Fruit fly (Drosophila melanogaster) whole organism, embryonic: Measurements from ENCODE around the gene anox.

Experiments used
- CG10565 ChIP-seq: fragments of 200-800 bp; sonication (Bioruptor generic); optimal IDR thresholded peaks from 3 replicates; lab custom pipeline; 2016; ENCODE audit warnings: missing biosample characterization, mild to moderate bottlenecking, missing genetic modification characterization
- CG13775 ChIP-seq: fragments of 200-800 bp; sonication (Bioruptor generic); optimal IDR thresholded peaks from 3 replicates; lab custom pipeline; 2017; ENCODE audit warnings: missing biosample characterization, mild to moderate bottlenecking, missing genetic modification characterization
- CG1603 ChIP-seq: fragments of 200-800 bp; sonication (Bioruptor generic); optimal IDR thresholded peaks from 2 replicates; lab custom pipeline; 2019; ENCODE audit warnings: missing biosample characterization, mild to moderate bottlenecking, missing genetic modification characterization, moderate library complexity
- CG17186 ChIP-seq: fragments of 200-800 bp; sonication (Bioruptor generic); optimal IDR thresholded peaks from 3 replicates; lab custom pipeline; 2017; ENCODE audit warnings: missing biosample characterization, missing genetic modification reagents, missing genetic modification characterization
- CG17328 ChIP-seq: fragments of 200-800 bp; sonication (Bioruptor generic); IDR thresholded peaks from 2 replicates; pipeline ENCODE4 v1.3.6; 2022; ENCODE audit warnings: missing biosample characterization, missing genetic modification characterization
- CG17359 ChIP-seq: fragments of 200-800 bp; sonication (Bioruptor generic); optimal IDR thresholded peaks from 3 replicates; lab custom pipeline; 2018; ENCODE audit warnings: missing biosample characterization, mild to moderate bottlenecking, missing genetic modification characterization, moderate library complexity
- CG18599 ChIP-seq: fragments of 200-800 bp; sonication (Bioruptor generic); optimal IDR thresholded peaks from 3 replicates; lab custom pipeline; 2017; ENCODE audit warnings: missing biosample characterization, missing genetic modification characterization, mild to moderate bottlenecking, moderate library complexity, missing genetic modification reagents
- CG2202 ChIP-seq: fragments of 200-800 bp; sonication (Bioruptor generic); optimal IDR thresholded peaks from 2 replicates; lab custom pipeline; 2018; ENCODE audit warnings: missing biosample characterization, mild to moderate bottlenecking, missing genetic modification characterization
- CG2889 ChIP-seq: fragments of 200-800 bp; sonication (Bioruptor generic); IDR thresholded peaks from 3 replicates; pipeline ENCODE4 v1.3.6; 2022; ENCODE audit warnings: missing biosample characterization, missing genetic modification characterization
- CG30020 ChIP-seq: fragments of 200-800 bp; optimal IDR thresholded peaks from 2 replicates; lab custom pipeline; 2019; ENCODE audit warnings: missing biosample characterization, mild to moderate bottlenecking, missing genetic modification characterization, moderate library complexity
- CG4617 ChIP-seq: fragments of 200-800 bp; sonication (Bioruptor generic); optimal IDR thresholded peaks from 3 replicates; lab custom pipeline; 2016; ENCODE audit warnings: missing biosample characterization, missing genetic modification characterization, borderline replicate concordance
- CG4707 ChIP-seq: fragments of 200-800 bp; sonication (Bioruptor generic); optimal IDR thresholded peaks from 2 replicates; lab custom pipeline; 2018; ENCODE audit warnings: missing biosample characterization, mild to moderate bottlenecking, missing genetic modification characterization, moderate library complexity
- CG6791 ChIP-seq: fragments of 200-800 bp; sonication (Bioruptor generic); IDR thresholded peaks from 3 replicates; pipeline ENCODE4 v1.3.6; 2022; ENCODE audit warnings: missing biosample characterization, missing genetic modification characterization; ENCODE audit not compliant: partially characterized antibody
- CG7745 ChIP-seq: fragments of 200-800 bp; sonication (Bioruptor generic); optimal IDR thresholded peaks from 2 replicates; lab custom pipeline; 2018; ENCODE audit warnings: missing biosample characterization, mild to moderate bottlenecking, missing genetic modification characterization, moderate library complexity
- CG7963 ChIP-seq: fragments of 200-800 bp; sonication (Bioruptor generic); IDR thresholded peaks from 3 replicates; pipeline ENCODE4 v1.3.6; 2022; ENCODE audit warnings: missing biosample characterization, missing genetic modification characterization; ENCODE audit not compliant: partially characterized antibody
- CG8924 ChIP-seq: fragments of 200-800 bp; optimal IDR thresholded peaks from 3 replicates; lab custom pipeline; 2019; ENCODE audit warnings: missing biosample characterization, mild to moderate bottlenecking, missing genetic modification characterization, moderate library complexity
- CG9932 ChIP-seq: fragments of 200-800 bp; sonication (Bioruptor generic); IDR thresholded peaks from 2 replicates; pipeline ENCODE4 v1.3.6; 2022; ENCODE audit warnings: missing biosample characterization, missing genetic modification characterization
- HLH3B ChIP-seq: fragments of 200-800 bp; sonication (Bioruptor generic); IDR thresholded peaks from 2 replicates; pipeline ENCODE4 v1.3.6; 2022; ENCODE audit warnings: missing biosample characterization, missing genetic modification characterization
- HLH4C ChIP-seq: fragments of 200-800 bp; sonication (Bioruptor generic); IDR thresholded peaks from 3 replicates; pipeline ENCODE4 v1.3.6; 2022; ENCODE audit warnings: missing biosample characterization, missing genetic modification characterization; ENCODE audit not compliant: partially characterized antibody
- HmgD ChIP-seq: fragments of 200-800 bp; sonication (Bioruptor generic); optimal IDR thresholded peaks from 3 replicates; lab custom pipeline; 2016; ENCODE audit warnings: missing biosample characterization, missing genetic modification characterization
- Hr51 ChIP-seq, 2 experiments: fragments of 200-800 bp; sonication (Bioruptor generic); optimal IDR thresholded peaks; 2 replicates in 1 of 2; 3 replicates in 1 of 2; lab custom pipeline; 2016 to 2018; ENCODE audit warnings: missing biosample characterization in 2 of 2, missing genetic modification characterization in 2 of 2, mild to moderate bottlenecking in 1 of 2, moderate library complexity in 1 of 2
- Lhr ChIP-seq: fragments of 200-800 bp; sonication (Bioruptor generic); optimal IDR thresholded peaks from 3 replicates; lab custom pipeline; 2017; ENCODE audit warnings: mild to moderate bottlenecking, missing biosample characterization, missing genetic modification reagents, missing genetic modification characterization
- Sox102F ChIP-seq: fragments of 200-800 bp; sonication (Bioruptor generic); optimal IDR thresholded peaks from 2 replicates; lab custom pipeline; 2018; ENCODE audit warnings: missing biosample characterization, mild to moderate bottlenecking, missing genetic modification characterization, moderate library complexity
- Spps ChIP-seq: fragments of 200-800 bp; sonication (Bioruptor generic); optimal IDR thresholded peaks from 2 replicates; lab custom pipeline; 2018; ENCODE audit warnings: missing biosample characterization, mild to moderate bottlenecking, missing genetic modification characterization
- Sry-β ChIP-seq: fragments of 200-800 bp; sonication (Bioruptor generic); optimal IDR thresholded peaks from 2 replicates; lab custom pipeline; 2018; ENCODE audit warnings: missing biosample characterization, mild to moderate bottlenecking, missing genetic modification characterization, moderate library complexity
- Ssrp ChIP-seq: fragments of 200-800 bp; sonication (Bioruptor generic); optimal IDR thresholded peaks from 2 replicates; lab custom pipeline; 2018; ENCODE audit warnings: missing biosample characterization, mild to moderate bottlenecking, missing genetic modification characterization, moderate library complexity
- Vsx1 ChIP-seq: fragments of 200-800 bp; sonication (Bioruptor generic); optimal IDR thresholded peaks from 2 replicates; lab custom pipeline; 2017; ENCODE audit warnings: missing biosample characterization, mild to moderate bottlenecking, missing genetic modification characterization, missing genetic modification reagents
- abd-A ChIP-seq: fragments of 200-800 bp; sonication (Bioruptor generic); optimal IDR thresholded peaks from 3 replicates; lab custom pipeline; 2019; ENCODE audit warnings: missing biosample characterization, mild to moderate bottlenecking, missing genetic modification characterization, moderate library complexity
- ara ChIP-seq: fragments of 200-800 bp; sonication (Bioruptor generic); IDR thresholded peaks from 2 replicates; pipeline ENCODE4 v1.3.6; 2022; ENCODE audit warnings: missing biosample characterization, missing genetic modification characterization
- ato ChIP-seq: fragments of 200-800 bp; sonication (Bioruptor generic); IDR thresholded peaks from 2 replicates; pipeline ENCODE4 v1.3.6; 2022; ENCODE audit warnings: missing biosample characterization, missing genetic modification characterization; ENCODE audit not compliant: partially characterized antibody
- danr ChIP-seq: fragments of 200-800 bp; sonication (Bioruptor generic); IDR thresholded peaks from 2 replicates; pipeline ENCODE4 v1.3.6; 2022; ENCODE audit warnings: missing biosample characterization, missing genetic modification characterization
- hkb ChIP-seq, 2 experiments: fragments of 200-800 bp in 1 of 2; fragments of >200 bp in 1 of 2; sonication (Bioruptor generic) in 1 of 2; IDR thresholded peaks in 1 of 2; optimal IDR thresholded peaks in 1 of 2; 2 replicates each; pipeline versions ENCODE4 v1.3.6 to Lab custom; 2017 to 2022; ENCODE audit warnings: missing biosample characterization in 1 of 2, missing genetic modification characterization in 1 of 2
- ind ChIP-seq: fragments of 200-800 bp; sonication (Bioruptor generic); optimal IDR thresholded peaks from 3 replicates; lab custom pipeline; 2016; ENCODE audit warnings: missing biosample characterization, missing genetic modification characterization
- jigr1 ChIP-seq: fragments of 200-800 bp; sonication (Bioruptor generic); IDR thresholded peaks from 3 replicates; pipeline ENCODE4 v1.3.6; 2022; ENCODE audit warnings: missing biosample characterization, missing genetic modification characterization
- nerfin-2 ChIP-seq: fragments of 200-800 bp; sonication (Bioruptor generic); IDR thresholded peaks from 2 replicates; pipeline ENCODE4 v1.3.6; 2022; ENCODE audit warnings: missing biosample characterization, missing genetic modification characterization; ENCODE audit not compliant: partially characterized antibody
- prd ChIP-seq, 3 experiments: fragments of >200 bp in 2 of 3; fragments of 200-800 bp in 1 of 3; sonication (Bioruptor generic) in 1 of 3; optimal IDR thresholded peaks in 2 of 3; IDR thresholded peaks in 1 of 3; 2 replicates in 2 of 3; 3 replicates in 1 of 3; pipeline versions ENCODE4 v1.3.6 to Lab custom; 2017 to 2022; ENCODE audit warnings: missing biosample characterization in 1 of 3, missing genetic modification characterization in 1 of 3
- psq ChIP-seq: fragments of 200-800 bp; sonication (Bioruptor generic); optimal IDR thresholded peaks from 2 replicates; lab custom pipeline; 2017; ENCODE audit warnings: missing biosample characterization, missing genetic modification characterization
- ro ChIP-seq: fragments of 200-800 bp; sonication (Bioruptor generic); IDR thresholded peaks from 2 replicates; pipeline ENCODE4 v1.3.6; 2022; ENCODE audit warnings: missing biosample characterization, missing genetic modification characterization
- run ChIP-seq: fragments of 200-800 bp; sonication (Bioruptor generic); optimal IDR thresholded peaks from 3 replicates; lab custom pipeline; 2018; ENCODE audit warnings: missing biosample characterization, mild to moderate bottlenecking, missing genetic modification characterization
- sima ChIP-seq: fragments of 200-800 bp; sonication (Bioruptor generic); optimal IDR thresholded peaks from 2 replicates; lab custom pipeline; 2016; ENCODE audit warnings: missing biosample characterization, missing genetic modification characterization
- slou ChIP-seq: fragments of 200-800 bp; sonication (Bioruptor generic); optimal IDR thresholded peaks from 3 replicates; lab custom pipeline; 2016; ENCODE audit warnings: missing biosample characterization, missing genetic modification characterization
- sr ChIP-seq: fragments of 200-800 bp; sonication (Bioruptor generic); IDR thresholded peaks from 3 replicates; pipeline ENCODE4 v1.3.6; 2022; ENCODE audit warnings: missing biosample characterization, missing genetic modification characterization
- tgo ChIP-seq: fragments of 200-800 bp; sonication (Bioruptor generic); IDR thresholded peaks from 3 replicates; pipeline ENCODE4 v1.3.6; 2022; ENCODE audit warnings: missing biosample characterization, missing genetic modification characterization
- tna ChIP-seq: fragments of 200-800 bp; sonication (Bioruptor generic); IDR thresholded peaks from 2 replicates; pipeline ENCODE4 v1.3.6; 2022; ENCODE audit warnings: missing biosample characterization, missing genetic modification characterization; ENCODE audit not compliant: partially characterized antibody
- trem ChIP-seq: fragments of 200-800 bp; optimal IDR thresholded peaks from 3 replicates; lab custom pipeline; 2019; ENCODE audit warnings: missing biosample characterization, mild to moderate bottlenecking, missing genetic modification characterization, moderate library complexity
- ttk ChIP-seq: fragments of 200-800 bp; sonication (Bioruptor generic); IDR thresholded peaks from 2 replicates; pipeline ENCODE4 v2.1.2; 2022; ENCODE audit warnings: missing biosample characterization, missing genetic modification characterization
- unpg ChIP-seq: fragments of 200-800 bp; sonication (Bioruptor generic); optimal IDR thresholded peaks from 3 replicates; lab custom pipeline; 2018; ENCODE audit warnings: missing biosample characterization, mild to moderate bottlenecking, missing genetic modification characterization, moderate library complexity

anox gene

DNA sequence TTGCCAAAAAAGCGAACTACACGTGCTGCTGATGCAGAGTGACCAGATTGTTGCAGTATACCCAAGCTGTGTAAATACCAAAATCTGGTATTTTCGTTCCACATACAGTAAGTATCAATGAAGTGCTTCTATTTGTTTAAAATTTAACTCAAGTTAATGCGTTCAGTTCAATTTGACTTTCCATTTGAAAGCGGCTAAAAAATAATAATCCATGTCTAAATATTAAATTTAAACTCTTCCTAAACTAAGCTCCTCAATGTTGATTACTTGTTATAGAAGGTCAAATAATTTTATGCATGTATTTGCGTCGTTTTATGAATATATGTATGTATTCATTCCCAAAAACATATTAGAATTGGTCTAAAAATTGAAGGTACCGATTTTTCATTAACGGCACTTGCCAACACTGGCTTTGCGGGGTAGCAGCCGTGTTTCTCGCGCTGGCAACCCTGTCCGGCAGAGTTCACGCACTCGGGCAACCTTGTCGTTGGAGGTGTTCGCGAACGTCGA is 30.8 kb upstream of the anox start, which contains the start of the genes peng and sol (continued):
- TF ChIP-seq CG2202 (tag; lab: Kevin White, UChicago) (peak; percentile 34), sima (GFP tag; lab: Kevin White, UChicago) (no peak), slou (GFP tag; lab: Kevin White, UChicago) (peak; percentile 77), CG13775 (GFP tag; lab: Kevin White, UChicago) (peak; percentile 76), Sry-β (GFP tag; lab: Kevin White, UChicago) (no peak), CG10565 (GFP tag; lab: Kevin White, UChicago) (no peak), Spps (tag; lab: Kevin White, UChicago) (no peak), ttk (GFP tag; lab: Robert Waterston, UW) (no peak), HLH3B (GFP tag; lab: Robert Waterston, UW) (peak; percentile 27; the same call in 1 of the 2 replicates), CG30020 (tag; lab: Kevin White, UChicago) (peak; percentile 56), CG8924 (peak; percentile 46), trem (tag; lab: Kevin White, UChicago) (peak; percentile 56), jigr1 (GFP tag; lab: Robert Waterston, UW) (no peak), CG2889 (GFP tag; lab: Robert Waterston, UW) (peak; percentile 65; the same call in 1 of the 3 replicates), sr (GFP tag; lab: Robert Waterston, UW) (no peak), run (tag; lab: Kevin White, UChicago) (no peak), ara (GFP tag; lab: Robert Waterston, UW) (peak; percentile 48; the same call in 1 of the 2 replicates), hkb (optimal IDR thresholded peaks at IDR 0.05; lab: Kevin White, UChicago) (peak; percentile 63), hkb (GFP tag; IDR thresholded peaks at IDR 0.05; lab: Robert Waterston, UW) (no peak; the same call in 1 of the 2 replicates), CG17186 (peak; percentile 0), CG17328 (GFP tag; lab: Robert Waterston, UW) (peak; percentile 36), HLH4C (GFP tag; lab: Robert Waterston, UW) (no peak), psq (GFP tag; lab: Kevin White, UChicago) (peak; percentile 23), Vsx1 (GFP tag; lab: Kevin White, UChicago) (no peak), prd (optimal IDR thresholded peaks at IDR 0.05; lab: Kevin White, UChicago) (no peak), prd (GFP tag; IDR thresholded peaks at IDR 0.05; lab: Robert Waterston, UW) (peak; percentile 69; the same call in 2 of the 3 replicates), nerfin-2 (GFP tag; lab: Robert Waterston, UW) (no peak), CG6791 (GFP tag; lab: Robert Waterston, UW) (peak; percentile 73), CG9932 (GFP tag; lab: Robert Waterston, UW) (peak; percentile 79), unpg (GFP tag; lab: Kevin White, UChicago) (peak; percentile 66), CG17359 (tag; lab: Kevin White, UChicago) (peak; percentile 60), CG1603 (tag; lab: Kevin White, UChicago) (peak; percentile 42), CG7963 (GFP tag; lab: Robert Waterston, UW) (no peak), Hr51 (GFP tag; optimal IDR thresholded peaks at IDR 0.05; lab: Kevin White, UChicago) (peak; percentile 16 to 74), ato (GFP tag; lab: Robert Waterston, UW) (no peak), CG4617 (peak; percentile 48), tgo (GFP tag; lab: Robert Waterston, UW) (peak; percentile 73), CG18599 (peak; percentile 71), Sox102F (GFP tag; lab: Kevin White, UChicago) (peak; percentile 69), CG7745 (tag; lab: Kevin White, UChicago) (no peak), CG4707 (no peak), danr (GFP tag; lab: Robert Waterston, UW) (peak; percentile 45; the same call in 1 of the 2 replicates), ro (GFP tag; lab: Robert Waterston, UW) (no peak), Ssrp (tag; lab: Kevin White, UChicago) (peak; percentile 59), ind (GFP tag; lab: Kevin White, UChicago) (peak; percentile 76), tna (GFP tag; lab: Robert Waterston, UW) (no peak), Lhr (GFP tag; lab: Kevin White, UChicago) (peak; percentile 80), abd-A (tag; lab: Kevin White, UChicago) (no peak), HmgD (GFP tag; lab: Kevin White, UChicago) (peak; percentile 35)
